Worm (Caenorhabditis elegans) whole organism, early embryonic: Measurements from ENCODE around the gene ula-1.

Experiments used
- B0310.2 ChIP-seq: sonication (generic microtip); optimal IDR thresholded peaks from 2 replicates; lab custom pipeline; 2016; ENCODE audit warnings: mild to moderate bottlenecking, missing genetic modification characterization, missing compliant biosample characterization
- aly-1 ChIP-seq: sonication (generic microtip); optimal IDR thresholded peaks from 2 replicates; lab custom pipeline; 2016; ENCODE audit warnings: missing genetic modification characterization, missing compliant biosample characterization
- ama-1 ChIP-seq: fragments of 150-350 bp; optimal IDR thresholded peaks from 2 replicates; lab custom pipeline; 2014
- ceh-13 ChIP-seq: fragments of 200-800 bp; sonication (Bioruptor generic); optimal IDR thresholded peaks from 2 replicates; lab custom pipeline; 2018; ENCODE audit warnings: mild to moderate bottlenecking, missing genetic modification characterization, missing compliant biosample characterization
- ets-7 ChIP-seq: sonication (generic microtip); optimal IDR thresholded peaks from 2 replicates; lab custom pipeline; 2016; ENCODE audit warnings: missing genotype, missing genetic modification characterization, missing compliant biosample characterization
- hnd-1 ChIP-seq: sonication (generic microtip); optimal IDR thresholded peaks from 2 replicates; lab custom pipeline; 2016; ENCODE audit warnings: missing genetic modification characterization, missing compliant biosample characterization
- pes-1 ChIP-seq: fragments of 200-800 bp; sonication (Bioruptor generic); IDR thresholded peaks from 2 replicates; pipeline ENCODE4 v1.3.6; 2022; ENCODE audit warnings: missing genetic modification reagents, missing genetic modification characterization, missing compliant biosample characterization
- scrt-1 ChIP-seq: fragments of 200-800 bp; sonication (Bioruptor generic); IDR thresholded peaks from 2 replicates; pipeline ENCODE4 v1.3.6; 2022; ENCODE audit warnings: missing genetic modification characterization, missing compliant biosample characterization
- sea-1 ChIP-seq: fragments of 200-800 bp; sonication (Bioruptor generic); conservative IDR thresholded peaks from 2 replicates; pipeline ENCODE4 v1.3.6; 2022; ENCODE audit warnings: missing genetic modification characterization, missing compliant biosample characterization
- tbx-11 ChIP-seq: fragments of 200-800 bp; sonication (Bioruptor generic); IDR thresholded peaks from 2 replicates; pipeline ENCODE4 v1.3.6; 2022; ENCODE audit warnings: missing genetic modification characterization, missing compliant biosample characterization
- tra-4 ChIP-seq: sonication (generic microtip); optimal IDR thresholded peaks from 2 replicates; lab custom pipeline; 2017; ENCODE audit warnings: missing genetic modification characterization, missing compliant biosample characterization

- TF ChIP-seq ama-1 (lab: Kevin White, UChicago): no peak
- TF ChIP-seq hnd-1: no peak
- no peak for TF ChIP-seq ets-7 (tag; lab: Kevin White, UChicago)
- TF ChIP-seq scrt-1 (GFP tag; lab: Robert Waterston, UW): no peak
- TF ChIP-seq B0310.2 (tag; lab: Kevin White, UChicago): no peak
- TF ChIP-seq tbx-11: no peak
- TF ChIP-seq sea-1: no peak
- TF ChIP-seq ceh-13 (GFP tag; lab: Kevin White, UChicago): no peak
- no peak for TF ChIP-seq pes-1 (GFP tag; lab: Robert Waterston, UW)
- no peak for TF ChIP-seq tra-4 (tag; lab: Kevin White, UChicago)
- no peak for TF ChIP-seq aly-1 (tag; lab: Kevin White, UChicago)
Observed at ce11 chrIII:4932203-4932699, 12.1 kb upstream of the ula-1 start, which contains the start of the genes C26E6.12 and eri-9.
